Worm (Caenorhabditis elegans) whole organism, young adult: ENCODE results near the gene Y7A9D.1.
A peak's percentile ranks its signal among the peaks of the same experiment; 100 is the strongest.

Experiments used
- C06A6.2 ChIP-seq: fragments of 200-800 bp; sonication (Bioruptor generic); conservative IDR thresholded peaks from 2 replicates; pipeline ENCODE4 v1.3.6; 2022; ENCODE audit warnings: missing genetic modification characterization, missing compliant biosample characterization
- D2030.7 ChIP-seq: fragments of 200-800 bp; sonication (Bioruptor generic); IDR thresholded peaks from 2 replicates; pipeline ENCODE4 v1.3.6; 2022; ENCODE audit warnings: missing genetic modification reagents, missing genetic modification characterization, missing compliant biosample characterization
- F10E7.11 ChIP-seq: sonication (generic microtip); optimal IDR thresholded peaks from 2 replicates; lab custom pipeline; 2017; ENCODE audit warnings: mild to moderate bottlenecking, missing genetic modification characterization, moderate library complexity, missing compliant biosample characterization
- F22D6.2 ChIP-seq: sonication (generic microtip); optimal IDR thresholded peaks from 2 replicates; lab custom pipeline; 2016; ENCODE audit warnings: mild to moderate bottlenecking, missing genetic modification characterization, missing compliant biosample characterization
- F49E8.2 ChIP-seq: sonication (generic microtip); optimal IDR thresholded peaks from 3 replicates; lab custom pipeline; 2017; ENCODE audit warnings: missing genetic modification characterization, mild to moderate bottlenecking, missing compliant biosample characterization, antibody characterized with exemption, moderate library complexity; ENCODE audit not compliant: insufficient read depth
- ZK185.1 ChIP-seq: sonication (generic microtip); optimal IDR thresholded peaks from 2 replicates; lab custom pipeline; 2016; ENCODE audit warnings: mild to moderate bottlenecking, missing genetic modification characterization, missing compliant biosample characterization; ENCODE audit not compliant: poor library complexity, severe bottlenecking
- aptf-3 ChIP-seq: fragments of 200-800 bp; sonication (Bioruptor generic); IDR thresholded peaks from 2 replicates; pipeline ENCODE4 v1.3.6; 2022; ENCODE audit warnings: missing genetic modification characterization, missing compliant biosample characterization
- atf-7 ChIP-seq: sonication (generic microtip); optimal IDR thresholded peaks from 2 replicates; lab custom pipeline; 2017; ENCODE audit warnings: mild to moderate bottlenecking, missing genetic modification characterization, missing compliant biosample characterization
- attf-3 ChIP-seq: fragments of 200-800 bp; sonication (Bioruptor generic); conservative IDR thresholded peaks from 2 replicates; pipeline ENCODE4 v1.3.6; 2022; ENCODE audit warnings: missing genetic modification reagents, missing genetic modification characterization, missing compliant biosample characterization
- ccch-3 ChIP-seq: fragments of 200-800 bp; sonication (Bioruptor generic); optimal IDR thresholded peaks from 2 replicates; lab custom pipeline; 2018; ENCODE audit warnings: mild to moderate bottlenecking, missing genetic modification characterization, missing compliant biosample characterization
- cebp-2 ChIP-seq: fragments of 200-800 bp; sonication (Bioruptor generic); IDR thresholded peaks from 2 replicates; pipeline ENCODE4 v1.3.6; 2022; ENCODE audit warnings: missing genetic modification characterization, missing compliant biosample characterization
- ceh-27 ChIP-seq: fragments of 200-800 bp; sonication (Bioruptor generic); optimal IDR thresholded peaks from 2 replicates; lab custom pipeline; 2018; ENCODE audit warnings: mild to moderate bottlenecking, missing genetic modification characterization, moderate library complexity, missing compliant biosample characterization
- ceh-79 ChIP-seq: sonication (generic microtip); optimal IDR thresholded peaks from 2 replicates; lab custom pipeline; 2017; ENCODE audit warnings: mild to moderate bottlenecking, missing genetic modification characterization, missing compliant biosample characterization
- chd-7 ChIP-seq: sonication (generic microtip); optimal IDR thresholded peaks from 2 replicates; lab custom pipeline; 2016; ENCODE audit warnings: mild to moderate bottlenecking, missing genetic modification characterization, moderate library complexity, missing compliant biosample characterization
- dpl-1 ChIP-seq: fragments of 150-350 bp; optimal IDR thresholded peaks from 2 replicates; lab custom pipeline; 2014; ENCODE audit warnings: missing biosample characterization, missing genetic modification reagents, missing genetic modification characterization
- egl-18 ChIP-seq: fragments of 200-800 bp; sonication (Bioruptor generic); IDR thresholded peaks from 2 replicates; pipeline ENCODE4 v1.3.6; 2022; ENCODE audit warnings: missing genetic modification reagents, missing genetic modification characterization, missing compliant biosample characterization
- egl-44 ChIP-seq: fragments of 200-800 bp; sonication (Bioruptor generic); IDR thresholded peaks from 2 replicates; pipeline ENCODE4 v1.3.6; 2022; ENCODE audit warnings: missing genetic modification reagents, missing genetic modification characterization, missing compliant biosample characterization
- fkh-3 ChIP-seq: sonication (generic microtip); optimal IDR thresholded peaks from 2 replicates; lab custom pipeline; 2016; ENCODE audit warnings: mild to moderate bottlenecking, missing genetic modification characterization, missing compliant biosample characterization
- hsf-1 ChIP-seq: fragments of 200-800 bp; sonication (Bioruptor generic); IDR thresholded peaks from 2 replicates; pipeline ENCODE4 v1.3.6; 2022; ENCODE audit warnings: missing genetic modification reagents, missing genetic modification characterization, missing compliant biosample characterization
- lin-35 ChIP-seq, 3 experiments: fragments of 150-350 bp in 2 of 3; sonication (generic microtip) in 1 of 3; optimal IDR thresholded peaks; 2 replicates each; lab custom pipeline; 2014 to 2018; ENCODE audit warnings: missing biosample characterization in 3 of 3, missing genetic modification characterization in 3 of 3, missing genetic modification reagents in 3 of 3
- mxl-1 ChIP-seq: sonication (generic microtip); optimal IDR thresholded peaks from 2 replicates; lab custom pipeline; 2016; ENCODE audit warnings: missing genetic modification characterization, missing compliant biosample characterization
- nfyb-1 ChIP-seq: fragments of 200-800 bp; sonication (Bioruptor generic); IDR thresholded peaks from 2 replicates; pipeline ENCODE4 v1.3.6; 2022; ENCODE audit warnings: missing genetic modification reagents, missing genetic modification characterization, missing compliant biosample characterization
- pbrm-1 ChIP-seq: fragments of 200-800 bp; sonication (Bioruptor generic); IDR thresholded peaks from 2 replicates; pipeline ENCODE4 v1.3.6; 2022; ENCODE audit warnings: missing genetic modification reagents, missing genetic modification characterization, missing compliant biosample characterization
- rpc-1 ChIP-seq, 2 experiments: fragments of 150-350 bp in 1 of 2; sonication (generic microtip) in 1 of 2; optimal IDR thresholded peaks; 2 replicates each; lab custom pipeline; 2014 to 2018; ENCODE audit warnings: missing biosample characterization in 1 of 2, missing genetic modification characterization in 1 of 2, missing genetic modification reagents in 1 of 2, missing genotype in 1 of 2
- sdz-38 ChIP-seq: sonication (generic microtip); optimal IDR thresholded peaks from 2 replicates; lab custom pipeline; 2016; ENCODE audit warnings: missing genotype, missing genetic modification characterization, missing compliant biosample characterization
- unc-62 ChIP-seq: fragments of 150-350 bp; optimal IDR thresholded peaks from 2 replicates; lab custom pipeline; 2014; ENCODE audit warnings: missing biosample characterization, missing genetic modification reagents, missing genetic modification characterization
- ztf-28 ChIP-seq: fragments of 200-800 bp; sonication (Bioruptor generic); IDR thresholded peaks from 2 replicates; pipeline ENCODE4 v1.3.6; 2022; ENCODE audit warnings: missing genetic modification reagents, missing genetic modification characterization, missing compliant biosample characterization

The Y7A9D.1 gene

ce11 chrIV:16350690-16351089 is 31.3 kb downstream of the Y7A9D.1 start, which contains the start of gene C35D6.4:
TSS of gene C35D6.4 (plus strand) at chrIV:16350990.
- TF ChIP-seq aptf-3 (GFP tag; lab: Robert Waterston, UW): no peak

ce11 chrIV:16346514-16346913 is 35.5 kb downstream of the Y7A9D.1 start, which contains the start of gene C35D6.3:
TSS of gene C35D6.3 (plus strand) at chrIV:16346814.
- no peak for TF ChIP-seq chd-7

- TF ChIP-seq chd-7 (no peak), unc-62 (GFP tag; lab: Kevin White, UChicago) (no peak)
Measured at ce11 chrIV:16336721-16337120, 45.3 kb downstream of the Y7A9D.1 start, which contains the start of gene C35D6.13. TSS of gene C35D6.13 (plus strand) at chrIV:16337021.

- TF ChIP-seq lin-35 (GFP tag; optimal IDR thresholded peaks at IDR 0.05; lab: Kevin White, UChicago): no peak
- TF ChIP-seq rpc-1 (optimal IDR thresholded peaks at IDR 0.05; lab: Kevin White, UChicago): no peak
- TF ChIP-seq rpc-1 (tag; optimal IDR thresholded peaks at IDR 0.05; lab: Kevin White, UChicago): no peak
- TF ChIP-seq D2030.7 (GFP tag; lab: Robert Waterston, UW): no peak
- TF ChIP-seq C06A6.2 (GFP tag; lab: Robert Waterston, UW): no peak
- TF ChIP-seq F22D6.2: no peak
- no peak for TF ChIP-seq F49E8.2 (tag; lab: Kevin White, UChicago)
- no peak for TF ChIP-seq unc-62 (GFP tag; lab: Kevin White, UChicago)
- TF ChIP-seq egl-44 (GFP tag; lab: Robert Waterston, UW): no peak
- no peak for TF ChIP-seq chd-7
- no peak for TF ChIP-seq ceh-27 (GFP tag; lab: Kevin White, UChicago)
- TF ChIP-seq egl-18 (GFP tag; lab: Robert Waterston, UW): no peak
- no peak for TF ChIP-seq dpl-1 (GFP tag; lab: Kevin White, UChicago)
- TF ChIP-seq, all 124 proteins: peak for 0
Measured at ce11 chrIV:16335037-16335436, 47.0 kb downstream of the Y7A9D.1 start, which contains the start of gene srz-38. TSS of gene srz-38 (plus strand) at chrIV:16335337.

ce11 chrIV:16333121-16333520 is 48.9 kb downstream of the Y7A9D.1 start:
- TF ChIP-seq egl-44 (GFP tag; lab: Robert Waterston, UW): 0 out of 2 replicates have a peak, but pooled peaks have one; percentile 54
- TF ChIP-seq fkh-3 (tag; lab: Kevin White, UChicago): peak; percentile 27
- TF ChIP-seq hsf-1 (GFP tag; lab: Robert Waterston, UW): 0 out of 2 replicates have a peak, but pooled peaks have one; percentile 21
- TF ChIP-seq mxl-1: no peak
- no peak for TF ChIP-seq ztf-28 (GFP tag; lab: Robert Waterston, UW)
- TF ChIP-seq sdz-38 (tag; lab: Kevin White, UChicago): no peak
- no peak for TF ChIP-seq F10E7.11 (tag; lab: Kevin White, UChicago)

- TF ChIP-seq ZK185.1 (tag; lab: Kevin White, UChicago) (no peak), ceh-79 (tag; lab: Kevin White, UChicago) (no peak), atf-7 (tag; lab: Kevin White, UChicago) (no peak), ccch-3 (GFP tag; lab: Kevin White, UChicago) (no peak), pbrm-1 (GFP tag; lab: Robert Waterston, UW) (no peak), cebp-2 (GFP tag; lab: Robert Waterston, UW) (no peak), nfyb-1 (GFP tag; lab: Robert Waterston, UW) (no peak), attf-3 (GFP tag; lab: Robert Waterston, UW) (no peak)
Measured at ce11 chrIV:16332585-16332984, 49.4 kb downstream of the Y7A9D.1 start, which contains the start of gene srz-71. TSS of gene srz-71 (plus strand) at chrIV:16332885.
